Fruit fly (Drosophila melanogaster) whole organism, embryonic: ENCODE measurements around the gene CG34179.
A peak's percentile ranks its signal among the peaks of the same experiment; 100 is the strongest.

Experiments
- Abd-B ChIP-seq: fragments of 200-800 bp; sonication (Bioruptor generic); optimal IDR thresholded peaks from 2 replicates; lab custom pipeline; 2018; ENCODE audit warnings: missing biosample characterization, mild to moderate bottlenecking, missing genetic modification characterization, moderate library complexity
- Aef1 ChIP-seq: fragments of 200-800 bp; sonication (Bioruptor generic); IDR thresholded peaks from 3 replicates; pipeline ENCODE4 v1.3.6; 2022; ENCODE audit warnings: missing biosample characterization, missing genetic modification characterization
- BEAF-32 ChIP-seq: fragments of 200-800 bp; sonication (Bioruptor generic); optimal IDR thresholded peaks from 3 replicates; lab custom pipeline; 2017; ENCODE audit warnings: missing biosample characterization, missing genetic modification characterization, mild to moderate bottlenecking, moderate library complexity, missing genetic modification reagents
- BtbVII ChIP-seq: fragments of 200-800 bp; sonication (Bioruptor generic); optimal IDR thresholded peaks from 3 replicates; lab custom pipeline; 2017; ENCODE audit warnings: missing biosample characterization, mild to moderate bottlenecking, missing genetic modification characterization
- CG10654 ChIP-seq: fragments of 200-800 bp; sonication (Bioruptor generic); optimal IDR thresholded peaks from 2 replicates; lab custom pipeline; 2016; ENCODE audit warnings: missing biosample characterization, missing genetic modification characterization
- CG11085 ChIP-seq: fragments of 200-800 bp; sonication (Bioruptor generic); IDR thresholded peaks from 2 replicates; pipeline ENCODE4 v1.3.6; 2022; ENCODE audit warnings: missing biosample characterization, missing genetic modification characterization
- CG12744 ChIP-seq: fragments of 200-800 bp; sonication (Bioruptor generic); optimal IDR thresholded peaks from 2 replicates; lab custom pipeline; 2016; ENCODE audit warnings: missing biosample characterization, missing genetic modification characterization
- CG14860 ChIP-seq: fragments of 200-800 bp; sonication (Bioruptor generic); IDR thresholded peaks from 3 replicates; pipeline ENCODE4 v1.3.6; 2022; ENCODE audit warnings: missing biosample characterization, missing genetic modification characterization; ENCODE audit not compliant: partially characterized antibody
- CG1529 ChIP-seq: fragments of 200-800 bp; sonication (Bioruptor generic); optimal IDR thresholded peaks from 3 replicates; lab custom pipeline; 2018; ENCODE audit warnings: missing biosample characterization, missing genetic modification characterization
- CG17359 ChIP-seq: fragments of 200-800 bp; sonication (Bioruptor generic); optimal IDR thresholded peaks from 3 replicates; lab custom pipeline; 2018; ENCODE audit warnings: missing biosample characterization, mild to moderate bottlenecking, missing genetic modification characterization, moderate library complexity
- CG17612 ChIP-seq: fragments of 200-800 bp; sonication (Bioruptor generic); IDR thresholded peaks from 2 replicates; pipeline ENCODE4 v1.3.6; 2022; ENCODE audit warnings: missing biosample characterization, missing genetic modification characterization
- CG17912 ChIP-seq: fragments of 200-800 bp; sonication (Bioruptor generic); optimal IDR thresholded peaks from 2 replicates; lab custom pipeline; 2018; ENCODE audit warnings: missing biosample characterization, mild to moderate bottlenecking, missing genetic modification characterization
- CG2199 ChIP-seq: fragments of 200-800 bp; sonication (Bioruptor generic); IDR thresholded peaks from 3 replicates; pipeline ENCODE4 v1.3.6; 2022; ENCODE audit warnings: missing biosample characterization, missing genetic modification characterization
- CG2875 ChIP-seq: fragments of 200-800 bp; sonication (Bioruptor generic); optimal IDR thresholded peaks from 2 replicates; lab custom pipeline; 2017; ENCODE audit warnings: missing biosample characterization, mild to moderate bottlenecking, missing genetic modification characterization, missing genetic modification reagents
- CG31441 ChIP-seq: fragments of 200-800 bp; sonication (Bioruptor generic); IDR thresholded peaks from 2 replicates; pipeline ENCODE4 v1.3.6; 2022; ENCODE audit warnings: missing biosample characterization, missing genetic modification characterization
- CG3163 ChIP-seq: fragments of 200-800 bp; sonication (Bioruptor generic); optimal IDR thresholded peaks from 3 replicates; lab custom pipeline; 2016; ENCODE audit warnings: missing biosample characterization, missing genetic modification characterization
- CG32532 ChIP-seq: fragments of 200-800 bp; sonication (Bioruptor generic); IDR thresholded peaks from 2 replicates; pipeline ENCODE4 v1.3.6; 2022; ENCODE audit warnings: missing biosample characterization, missing genetic modification characterization
- CG4360 ChIP-seq: fragments of 200-800 bp; sonication (Bioruptor generic); IDR thresholded peaks from 2 replicates; pipeline ENCODE4 v1.3.6; 2022; ENCODE audit warnings: missing biosample characterization, missing genetic modification characterization
- CG5953 ChIP-seq: fragments of 200-800 bp; sonication (Bioruptor generic); IDR thresholded peaks from 2 replicates; pipeline ENCODE4 v1.3.6; 2022; ENCODE audit warnings: missing biosample characterization, missing genetic modification characterization
- CG6272 ChIP-seq: fragments of 200-800 bp; sonication (Bioruptor generic); IDR thresholded peaks from 2 replicates; pipeline ENCODE4 v1.3.6; 2022; ENCODE audit warnings: missing biosample characterization, missing genetic modification characterization
- CG6813 ChIP-seq: fragments of 200-800 bp; sonication (Bioruptor generic); optimal IDR thresholded peaks from 2 replicates; lab custom pipeline; 2017; ENCODE audit warnings: missing biosample characterization, missing genetic modification characterization, mild to moderate bottlenecking, moderate library complexity, missing genetic modification reagents
- CG7928 ChIP-seq: fragments of 200-800 bp; sonication (Bioruptor generic); optimal IDR thresholded peaks from 2 replicates; lab custom pipeline; 2017; ENCODE audit warnings: missing biosample characterization, mild to moderate bottlenecking, missing genetic modification characterization
- CG7963 ChIP-seq: fragments of 200-800 bp; sonication (Bioruptor generic); IDR thresholded peaks from 3 replicates; pipeline ENCODE4 v1.3.6; 2022; ENCODE audit warnings: missing biosample characterization, missing genetic modification characterization; ENCODE audit not compliant: partially characterized antibody
- CG8290 ChIP-seq, 3 experiments: fragments of 200-800 bp; sonication (Bioruptor generic); optimal IDR thresholded peaks; 2 replicates each; lab custom pipeline; 2016 to 2019; ENCODE audit warnings: missing biosample characterization in 3 of 3, missing genetic modification characterization in 3 of 3, mild to moderate bottlenecking in 2 of 3, moderate library complexity in 1 of 3
- Dip2 ChIP-seq: fragments of 200-800 bp; sonication (Bioruptor generic); IDR thresholded peaks from 2 replicates; pipeline ENCODE4 v1.3.6; 2022; ENCODE audit warnings: missing biosample characterization, missing genetic modification characterization
- Doc2 ChIP-seq: fragments of 200-800 bp; sonication (Bioruptor generic); IDR thresholded peaks from 2 replicates; pipeline ENCODE4 v1.3.6; 2022; ENCODE audit warnings: missing biosample characterization, missing genetic modification characterization
- Drgx ChIP-seq: fragments of 200-800 bp; sonication (Bioruptor generic); IDR thresholded peaks from 2 replicates; pipeline ENCODE4 v1.3.6; 2022; ENCODE audit warnings: missing biosample characterization, missing genetic modification characterization
- H15 ChIP-seq: fragments of 200-800 bp; sonication (Bioruptor generic); IDR thresholded peaks from 3 replicates; pipeline ENCODE4 v1.3.6; 2022; ENCODE audit warnings: missing biosample characterization, missing genetic modification characterization
- Myb ChIP-seq: fragments of 200-800 bp; sonication (Bioruptor generic); optimal IDR thresholded peaks from 2 replicates; lab custom pipeline; 2016; ENCODE audit warnings: missing biosample characterization, missing genetic modification characterization
- NfI ChIP-seq: fragments of 200-800 bp; sonication (Bioruptor generic); optimal IDR thresholded peaks from 3 replicates; lab custom pipeline; 2018; ENCODE audit warnings: missing biosample characterization, mild to moderate bottlenecking, missing genetic modification characterization, moderate library complexity
- Xbp1 ChIP-seq: fragments of 200-800 bp; sonication (Bioruptor generic); optimal IDR thresholded peaks from 3 replicates; lab custom pipeline; 2016; ENCODE audit warnings: missing biosample characterization, mild to moderate bottlenecking, missing genetic modification characterization
- ab ChIP-seq: fragments of 200-800 bp; sonication (Bioruptor generic); optimal IDR thresholded peaks from 2 replicates; lab custom pipeline; 2016; ENCODE audit warnings: missing biosample characterization, missing genetic modification characterization
- cad ChIP-seq: fragments of >200 bp; optimal IDR thresholded peaks from 2 replicates; lab custom pipeline; 2017; ENCODE audit warnings: missing biosample characterization, missing genetic modification characterization
- cg ChIP-seq: fragments of 200-800 bp; sonication (Bioruptor generic); optimal IDR thresholded peaks from 3 replicates; lab custom pipeline; 2019; ENCODE audit warnings: missing biosample characterization, mild to moderate bottlenecking, missing genetic modification characterization, moderate library complexity
- chn ChIP-seq: fragments of 200-800 bp; sonication (Bioruptor generic); optimal IDR thresholded peaks from 2 replicates; lab custom pipeline; 2016; ENCODE audit warnings: missing biosample characterization, missing genetic modification characterization
- ci ChIP-seq: fragments of 200-800 bp; sonication (Bioruptor generic); IDR thresholded peaks from 3 replicates; pipeline ENCODE4 v1.3.6; 2022; ENCODE audit warnings: missing biosample characterization, missing genetic modification characterization
- dati ChIP-seq: fragments of 200-800 bp; sonication (Bioruptor generic); IDR thresholded peaks from 2 replicates; pipeline ENCODE4 v1.3.6; 2022; ENCODE audit warnings: missing biosample characterization, missing genetic modification characterization
- ems ChIP-seq: fragments of 200-800 bp; sonication (Bioruptor generic); optimal IDR thresholded peaks from 3 replicates; lab custom pipeline; 2016; ENCODE audit warnings: missing biosample characterization, missing genetic modification characterization
- fd64A ChIP-seq: fragments of 200-800 bp; sonication (Bioruptor generic); optimal IDR thresholded peaks from 3 replicates; lab custom pipeline; 2018; ENCODE audit warnings: missing biosample characterization, mild to moderate bottlenecking, missing genetic modification characterization
- gro ChIP-seq: fragments of 200-800 bp; sonication (Bioruptor generic); optimal IDR thresholded peaks from 2 replicates; lab custom pipeline; 2016; ENCODE audit warnings: missing biosample characterization, missing genetic modification characterization
- gt ChIP-seq: fragments of 200-800 bp; sonication (Bioruptor generic); IDR thresholded peaks from 2 replicates; pipeline ENCODE4 v1.3.6; 2022; ENCODE audit warnings: missing biosample characterization, missing genetic modification characterization
- inv ChIP-seq: fragments of 200-800 bp; sonication (Bioruptor generic); IDR thresholded peaks from 2 replicates; pipeline ENCODE4 v1.3.6; 2022; ENCODE audit warnings: missing biosample characterization, missing genetic modification characterization; ENCODE audit not compliant: partially characterized antibody
- lbe ChIP-seq: fragments of 200-800 bp; sonication (Bioruptor generic); optimal IDR thresholded peaks from 2 replicates; lab custom pipeline; 2016; ENCODE audit warnings: missing biosample characterization, mild to moderate bottlenecking, missing genetic modification characterization
- nau ChIP-seq: fragments of 200-800 bp; sonication (Bioruptor generic); optimal IDR thresholded peaks from 3 replicates; lab custom pipeline; 2017; ENCODE audit warnings: missing biosample characterization, mild to moderate bottlenecking, missing genetic modification characterization, missing genetic modification reagents
- onecut ChIP-seq: fragments of 200-800 bp; sonication (Bioruptor generic); IDR thresholded peaks from 2 replicates; pipeline ENCODE4 v1.3.6; 2022; ENCODE audit warnings: missing biosample characterization, missing genetic modification characterization
- pfk ChIP-seq: fragments of 200-800 bp; sonication (Bioruptor generic); optimal IDR thresholded peaks from 2 replicates; lab custom pipeline; 2018; ENCODE audit warnings: missing biosample characterization, mild to moderate bottlenecking, missing genetic modification characterization, moderate library complexity
- pzg ChIP-seq: fragments of 200-800 bp; sonication (Bioruptor generic); optimal IDR thresholded peaks from 3 replicates; lab custom pipeline; 2018; ENCODE audit warnings: missing biosample characterization, mild to moderate bottlenecking, missing genetic modification characterization, moderate library complexity
- row ChIP-seq: fragments of 200-800 bp; sonication (Bioruptor generic); IDR thresholded peaks from 3 replicates; pipeline ENCODE4 v1.3.6; 2022; ENCODE audit warnings: missing biosample characterization, missing genetic modification characterization
- schlank ChIP-seq: fragments of 200-800 bp; sonication (Bioruptor generic); optimal IDR thresholded peaks from 2 replicates; lab custom pipeline; 2018; ENCODE audit warnings: missing biosample characterization, mild to moderate bottlenecking, missing genetic modification characterization
- sqz ChIP-seq: fragments of 200-800 bp; sonication (Bioruptor generic); optimal IDR thresholded peaks from 3 replicates; lab custom pipeline; 2018; ENCODE audit warnings: missing biosample characterization, mild to moderate bottlenecking, missing genetic modification characterization

The CG34179 gene

DNA sequence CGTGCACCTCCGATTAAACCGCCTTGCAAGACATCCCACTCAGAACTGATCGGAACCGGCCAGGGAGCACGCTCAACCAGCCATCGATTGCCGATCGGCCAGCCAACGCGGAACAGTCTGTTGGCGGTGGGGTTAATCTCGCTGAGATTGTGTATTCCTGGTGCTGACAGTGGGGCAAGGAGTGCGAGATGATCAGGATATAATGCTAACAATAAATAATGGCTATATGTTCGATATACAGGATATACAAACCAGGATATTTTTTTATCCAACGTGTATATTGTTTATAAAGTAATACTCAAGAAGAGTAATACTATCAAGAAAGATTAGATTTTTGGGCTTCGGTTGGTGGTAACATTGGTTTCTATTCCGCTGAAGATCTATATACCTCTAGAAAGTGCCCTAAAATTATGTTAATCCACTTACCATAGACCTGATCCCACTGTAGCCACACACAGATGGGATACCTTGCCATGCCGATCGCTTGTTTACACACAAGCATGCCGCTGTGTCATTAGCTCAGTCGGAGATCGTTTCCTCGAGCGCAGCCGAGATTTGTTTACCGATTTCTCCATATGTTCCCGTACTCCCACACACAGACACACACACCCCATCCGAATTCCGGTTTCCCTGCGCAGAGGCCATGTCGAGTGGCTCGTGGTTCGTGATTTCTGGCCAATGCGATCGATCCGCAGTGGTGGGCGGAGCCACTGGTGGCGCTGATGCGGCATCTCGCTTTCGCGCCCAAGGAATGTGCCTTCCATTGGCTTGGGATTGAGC, 29.0 kb downstream of the CG34179 start, which contains the start of gene H2.0 (continued):
- TF ChIP-seq nau (GFP tag; lab: Kevin White, UChicago) (no peak), Drgx (GFP tag; lab: Robert Waterston, UW) (peak; percentile 7; the same call in 1 of the 2 replicates), Dip2 (GFP tag; lab: Robert Waterston, UW) (no peak), row (GFP tag; lab: Robert Waterston, UW) (peak; percentile 67), gt (no peak), NfI (GFP tag; lab: Kevin White, UChicago) (peak; percentile 20), inv (GFP tag; lab: Robert Waterston, UW) (no peak), CG4360 (no peak), H15 (no peak), CG11085 (GFP tag; lab: Robert Waterston, UW) (no peak), CG17912 (GFP tag; lab: Kevin White, UChicago) (no peak), CG14860 (GFP tag; lab: Robert Waterston, UW) (no peak), CG5953 (no peak), CG17359 (tag; lab: Kevin White, UChicago) (no peak), pzg (GFP tag; lab: Kevin White, UChicago) (no peak), CG10654 (no peak), lbe (GFP tag; lab: Kevin White, UChicago) (no peak), ci (GFP tag; lab: Robert Waterston, UW) (peak; percentile 40; the same call in 1 of the 3 replicates), BEAF-32 (GFP tag; lab: Kevin White, UChicago) (no peak), pfk (GFP tag; lab: Kevin White, UChicago) (no peak), Xbp1 (GFP tag; lab: Kevin White, UChicago) (peak; percentile 22), CG2199 (GFP tag; lab: Robert Waterston, UW) (no peak), CG31441 (GFP tag; lab: Robert Waterston, UW) (peak; percentile 44), Abd-B (GFP tag; lab: Kevin White, UChicago) (no peak), CG1529 (GFP tag; lab: Kevin White, UChicago) (peak; percentile 38), Myb (no peak), ab (GFP tag; lab: Kevin White, UChicago) (no peak), Aef1 (GFP tag; lab: Robert Waterston, UW) (no peak), CG7963 (GFP tag; lab: Robert Waterston, UW) (no peak), onecut (GFP tag; lab: Robert Waterston, UW) (no peak), CG7928 (GFP tag; lab: Kevin White, UChicago) (no peak), cg (GFP tag; lab: Kevin White, UChicago) (peak; percentile 78), fd64A (GFP tag; lab: Kevin White, UChicago) (peak; percentile 22), CG2875 (GFP tag; lab: Kevin White, UChicago) (peak; percentile 20), chn (GFP tag; lab: Kevin White, UChicago) (peak; percentile 30), dati (GFP tag; lab: Robert Waterston, UW) (no peak), ems (GFP tag; lab: Kevin White, UChicago) (no peak), CG8290 (GFP tag; optimal IDR thresholded peaks at IDR 0.05; lab: Kevin White, UChicago) (no peak), CG8290 (tag; optimal IDR thresholded peaks at IDR 0.05; lab: Kevin White, UChicago) (no peak), CG6813 (peak; percentile 42), schlank (tag; lab: Kevin White, UChicago) (no peak), cad (GFP tag; lab: Kevin White, UChicago) (no peak), gro (GFP tag; lab: Kevin White, UChicago) (no peak), CG3163 (GFP tag; lab: Kevin White, UChicago) (no peak), CG6272 (no peak), CG32532 (GFP tag; lab: Robert Waterston, UW) (no peak), Doc2 (GFP tag; lab: Robert Waterston, UW) (no peak), CG17612 (GFP tag; lab: Robert Waterston, UW) (no peak), sqz (GFP tag; lab: Kevin White, UChicago) (no peak), BtbVII (GFP tag; lab: Kevin White, UChicago) (no peak), CG12744 (GFP tag; lab: Kevin White, UChicago) (no peak)
